Worm (Caenorhabditis elegans) whole organism, late embryonic: Measurements from ENCODE around the gene K10B4.3.

Source experiments
- ceh-30 ChIP-seq: fragments of 150-350 bp; optimal IDR thresholded peaks from 2 replicates; lab custom pipeline; 2014; ENCODE audit warnings: missing biosample characterization, missing genetic modification characterization
- fkh-10 ChIP-seq: fragments of 150-350 bp; optimal IDR thresholded peaks from 2 replicates; lab custom pipeline; 2014; ENCODE audit warnings: missing biosample characterization, missing genetic modification reagents, missing genetic modification characterization
- gmeb-2 ChIP-seq: sonication (generic microtip); optimal IDR thresholded peaks from 2 replicates; lab custom pipeline; 2016; ENCODE audit warnings: missing genetic modification characterization, inconsistent platforms, missing compliant biosample characterization
- nfya-1 ChIP-seq: sonication (generic microtip); optimal IDR thresholded peaks from 2 replicates; lab custom pipeline; 2017; ENCODE audit warnings: missing genetic modification characterization, mild to moderate bottlenecking, missing compliant biosample characterization, antibody characterized with exemption, moderate library complexity
- tbx-7 ChIP-seq: sonication (generic microtip); optimal IDR thresholded peaks from 2 replicates; lab custom pipeline; 2016; ENCODE audit warnings: missing genotype, missing genetic modification characterization, missing compliant biosample characterization
- unc-3 ChIP-seq, 2 experiments: fragments of 200-800 bp in 1 of 2; sonication (Bioruptor generic) in 1 of 2; sonication (generic microtip) in 1 of 2; conservative IDR thresholded peaks in 1 of 2; optimal IDR thresholded peaks in 1 of 2; 2 replicates each; pipeline versions ENCODE4 v1.3.6 to Lab custom; 2016 to 2022; ENCODE audit warnings: missing compliant biosample characterization in 2 of 2, missing genetic modification characterization in 2 of 2, missing genetic modification reagents in 1 of 2

ce11 chrII:107703-108102 lies 13.3 kb downstream of the K10B4.3 start:
- TF ChIP-seq tbx-7 (tag; lab: Kevin White, UChicago) (no peak), gmeb-2 (tag; lab: Kevin White, UChicago) (no peak), fkh-10 (GFP tag; lab: Kevin White, UChicago) (no peak), unc-3 (GFP tag; conservative IDR thresholded peaks at IDR 0.05; lab: Robert Waterston, UW) (no peak), unc-3 (tag; optimal IDR thresholded peaks at IDR 0.05; lab: Kevin White, UChicago) (no peak), ceh-30 (no peak), nfya-1 (tag; lab: Kevin White, UChicago) (no peak)
